Worm (Caenorhabditis elegans): ENCODE data around the gene Y69A2AR.1.

Gene Y69A2AR.1

DNA sequence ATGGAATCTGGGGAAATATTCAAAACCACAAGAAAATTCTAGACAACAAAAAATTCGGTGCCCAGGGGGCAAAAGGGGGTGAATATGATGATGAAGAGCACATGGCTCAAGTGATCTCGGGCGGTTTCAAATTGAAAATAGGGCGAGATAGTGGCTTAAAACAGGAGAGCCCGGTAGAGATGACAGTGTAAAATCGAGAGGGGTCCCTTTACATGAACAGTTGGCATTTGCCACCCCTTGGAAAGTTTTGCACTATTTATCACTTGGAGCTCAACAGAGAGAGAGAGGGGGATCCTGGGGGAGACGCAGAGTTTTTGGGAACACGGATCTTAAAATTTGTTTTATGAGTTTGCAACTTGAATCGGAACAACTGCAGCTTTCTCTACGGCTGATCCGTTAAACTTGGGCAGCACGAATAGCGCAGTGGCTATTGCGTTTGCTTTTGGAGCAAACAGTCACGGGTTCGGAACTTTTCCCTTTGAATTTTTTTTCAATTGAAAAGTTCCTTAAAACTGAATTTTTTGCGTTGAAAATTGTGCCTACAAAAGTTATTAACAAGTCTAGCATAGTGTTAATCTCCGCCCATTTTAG is 1.4 kb upstream of the Y69A2AR.1 start:
- peak; percentile 13 for TF ChIP-seq lir-3 (tag; optimal IDR thresholded peaks at IDR 0.05)
- 0 out of 2 replicates have a peak, but pooled peaks have one; percentile 77 for TF ChIP-seq F44E2.7 (GFP tag; IDR thresholded peaks at IDR 0.05)
- peak; percentile 15 for TF ChIP-seq Y5F2A.4 (GFP tag; optimal IDR thresholded peaks at IDR 0.05)
- no peak for TF ChIP-seq madf-9 (GFP tag; conservative IDR thresholded peaks at IDR 0.05)
- TF ChIP-seq Y105C5A.15 (GFP tag; IDR thresholded peaks at IDR 0.05) = 0 out of 2 replicates have a peak, but pooled peaks have one; percentile 22
- TF ChIP-seq snpc-4 (tag; optimal IDR thresholded peaks at IDR 0.05) = no peak
- peak; percentile 69 for TF ChIP-seq vab-7 (GFP tag; IDR thresholded peaks at IDR 0.05)
- peak; percentile 4 for TF ChIP-seq hlh-30 (tag; optimal IDR thresholded peaks at IDR 0.05; ENCODE audit: insufficient read depth)
- peak; percentile 58; the same call in 1 of the 2 replicates for TF ChIP-seq tra-1 (GFP tag; IDR thresholded peaks at IDR 0.05)
- TF ChIP-seq F37D6.2 (tag; optimal IDR thresholded peaks at IDR 0.05) = no peak
- TF ChIP-seq nhr-42 (GFP tag; IDR thresholded peaks at IDR 0.05) = 0 out of 2 replicates have a peak, but pooled peaks have one; percentile 16
- TF ChIP-seq zip-11 (GFP tag; IDR thresholded peaks at IDR 0.05) = no peak
- TF ChIP-seq mxl-3 (GFP tag; optimal IDR thresholded peaks at IDR 0.05) = peak; percentile 40
- TF ChIP-seq spr-3 (GFP tag; optimal IDR thresholded peaks at IDR 0.05) = peak; percentile 29
- TF ChIP-seq T26A8.4 (GFP tag; IDR thresholded peaks at IDR 0.05) = no peak
- peak; percentile 92 for TF ChIP-seq dmd-8 (GFP tag; IDR thresholded peaks at IDR 0.05)
- peak; percentile 40 for TF ChIP-seq hlh-11 (tag; optimal IDR thresholded peaks at IDR 0.05)
- TF ChIP-seq pha-4 (GFP tag; IDR thresholded peaks at IDR 0.05) = peak; percentile 68; the same call in 1 of the 2 replicates
- no peak for TF ChIP-seq pha-4 (tag; optimal IDR thresholded peaks at IDR 0.05)
- peak in 1 of 2 experiments; percentile 91 for TF ChIP-seq unc-62 (GFP tag; optimal IDR thresholded peaks at IDR 0.05 in 1 of 2)
- TF ChIP-seq unc-62 (tag; optimal IDR thresholded peaks at IDR 0.05) = no peak
- peak; percentile 59; the same call in 1 of the 2 replicates for TF ChIP-seq lin-29 (GFP tag; IDR thresholded peaks at IDR 0.05)
- TF ChIP-seq egl-43 (GFP tag; IDR thresholded peaks at IDR 0.05) = peak; percentile 82
- TF ChIP-seq dmd-6 (GFP tag; IDR thresholded peaks at IDR 0.05) = 0 out of 2 replicates have a peak, but pooled peaks have one; percentile 8
- TF ChIP-seq hmg-1.1 (GFP tag; IDR thresholded peaks at IDR 0.05) = 0 out of 2 replicates have a peak, but pooled peaks have one; percentile 11
- peak; percentile 31 for TF ChIP-seq nhr-111 (GFP tag; optimal IDR thresholded peaks at IDR 0.05)
- 0 out of 2 replicates have a peak, but pooled peaks have one; percentile 15 for TF ChIP-seq ceh-20 (GFP tag; IDR thresholded peaks at IDR 0.05)
- no peak for TF ChIP-seq cey-2 (tag; optimal IDR thresholded peaks at IDR 0.05; ENCODE audit: borderline replicate concordance, insufficient read depth)
- TF ChIP-seq lin-38 (GFP tag; IDR thresholded peaks at IDR 0.05) = peak; percentile 74
- TF ChIP-seq spr-1 (tag; optimal IDR thresholded peaks at IDR 0.05) = no peak
- TF ChIP-seq mes-2 (tag; optimal IDR thresholded peaks at IDR 0.05; ENCODE audit: poor library complexity, severe bottlenecking) = peak; percentile 58
- peak; percentile 72 for TF ChIP-seq Y48G9A.11 (GFP tag; IDR thresholded peaks at IDR 0.05)
- TF ChIP-seq gei-8 (GFP tag; optimal IDR thresholded peaks at IDR 0.05) = peak; percentile 52
- TF ChIP-seq ztf-11 (tag; optimal IDR thresholded peaks at IDR 0.05) = no peak
- peak; percentile 78; the same call in 1 of the 2 replicates for TF ChIP-seq arid-1 (GFP tag; conservative IDR thresholded peaks at IDR 0.05)
- peak; percentile 62 for TF ChIP-seq php-3 (GFP tag; IDR thresholded peaks at IDR 0.05)
- peak; percentile 74; the same call in 1 of the 2 replicates for TF ChIP-seq F26F4.8 (GFP tag; conservative IDR thresholded peaks at IDR 0.05)
- TF ChIP-seq daf-16 (GFP tag; optimal IDR thresholded peaks at IDR 0.05) = peak; percentile 63 to 67
- no peak for TF ChIP-seq daf-16 (tag; optimal IDR thresholded peaks at IDR 0.05)
- peak; percentile 2 for TF ChIP-seq nhr-11 (tag; optimal IDR thresholded peaks at IDR 0.05)
- TF ChIP-seq lim-7 (GFP tag; IDR thresholded peaks at IDR 0.05) = peak; percentile 80
- peak; percentile 34 for TF ChIP-seq duxl-1 (tag; optimal IDR thresholded peaks at IDR 0.05; ENCODE audit: poor library complexity)

Measured in whole organism, L4 larva.